Fruit fly (Drosophila melanogaster): ENCODE results near the gene Mkrn1.
A peak's percentile ranks its signal among the peaks of the same experiment; 100 is the strongest.

Gene Mkrn1

dm6 chr3L:21554752-21555151 lies 21.2 kb upstream of the Mkrn1 start, which contains the start of gene Wnk (continued):
- TF ChIP-seq fu2 (GFP tag; optimal IDR thresholded peaks at IDR 0.05) (no peak), Dll (GFP tag; IDR thresholded peaks at IDR 0.05; ENCODE audit: partially characterized antibody) (peak; percentile 80), Hr3 (GFP tag; optimal IDR thresholded peaks at IDR 0.05) (no peak), CG10462 (GFP tag; optimal IDR thresholded peaks at IDR 0.05) (no peak), CG7928 (GFP tag; optimal IDR thresholded peaks at IDR 0.05) (no peak), ap (GFP tag; IDR thresholded peaks at IDR 0.05) (no peak), dysf (GFP tag; IDR thresholded peaks at IDR 0.05) (no peak), CG3995 (GFP tag; optimal IDR thresholded peaks at IDR 0.05) (peak; percentile 78), CG7357 (GFP tag; IDR thresholded peaks at IDR 0.05) (no peak), Doc3 (GFP tag; IDR thresholded peaks at IDR 0.05; ENCODE audit: partially characterized antibody) (peak; percentile 62; the same call in 2 of the 3 replicates), Atf6 (GFP tag; IDR thresholded peaks at IDR 0.05) (no peak), CG8281 (tag; optimal IDR thresholded peaks at IDR 0.05) (no peak), zen2 (GFP tag; IDR thresholded peaks at IDR 0.05; ENCODE audit: partially characterized antibody) (peak; percentile 68), CG8478 (optimal IDR thresholded peaks at IDR 0.05) (no peak), hbn (GFP tag; IDR thresholded peaks at IDR 0.05; ENCODE audit: partially characterized antibody) (peak; percentile 82), CG13287 (GFP tag; IDR thresholded peaks at IDR 0.05; ENCODE audit: partially characterized antibody) (peak; percentile 85), Atf3 (GFP tag; optimal IDR thresholded peaks at IDR 0.05) (no peak), CG32532 (GFP tag; IDR thresholded peaks at IDR 0.05) (no peak), inv (GFP tag; IDR thresholded peaks at IDR 0.05; ENCODE audit: partially characterized antibody) (peak; percentile 59), Scr (GFP tag; IDR thresholded peaks at IDR 0.05; ENCODE audit: partially characterized antibody) (peak; percentile 73), Chrac-16 (GFP tag; optimal IDR thresholded peaks at IDR 0.05) (no peak), CG16813 (GFP tag; IDR thresholded peaks at IDR 0.05; ENCODE audit: partially characterized antibody) (peak; percentile 71), Bgb (GFP tag; IDR thresholded peaks at IDR 0.05; ENCODE audit: partially characterized antibody) (peak; percentile 86), lov (optimal IDR thresholded peaks at IDR 0.05) (no peak), lov (GFP tag; IDR thresholded peaks at IDR 0.05) (no peak), amos (GFP tag; IDR thresholded peaks at IDR 0.05; ENCODE audit: partially characterized antibody) (peak; percentile 83), vnd (GFP tag; IDR thresholded peaks at IDR 0.05; ENCODE audit: partially characterized antibody) (peak; percentile 57), CG34224 (GFP tag; IDR thresholded peaks at IDR 0.05; ENCODE audit: partially characterized antibody) (peak; percentile 82), MTF-1 (GFP tag; optimal IDR thresholded peaks at IDR 0.05; ENCODE audit: borderline replicate concordance) (no peak), CG34376 (GFP tag; optimal IDR thresholded peaks at IDR 0.05) (no peak), Nf-YC (tag; optimal IDR thresholded peaks at IDR 0.05) (no peak), zen (tag; optimal IDR thresholded peaks at IDR 0.05) (no peak), p53 (GFP tag; optimal IDR thresholded peaks at IDR 0.05) (no peak), Sin3A (optimal IDR thresholded peaks at IDR 0.05) (peak; percentile 36), HLH4C (GFP tag; IDR thresholded peaks at IDR 0.05; ENCODE audit: partially characterized antibody) (peak; percentile 74), Camta (GFP tag; optimal IDR thresholded peaks at IDR 0.05) (no peak), CG11723 (GFP tag; optimal IDR thresholded peaks at IDR 0.05) (no peak), ken (GFP tag; IDR thresholded peaks at IDR 0.05) (no peak), CG31365 (tag; optimal IDR thresholded peaks at IDR 0.05) (no peak), BEAF-32 (GFP tag; optimal IDR thresholded peaks at IDR 0.05) (peak; percentile 80), CG2116 (GFP tag; optimal IDR thresholded peaks at IDR 0.05) (peak; percentile 60), Dref (GFP tag; IDR thresholded peaks at IDR 0.05) (peak; percentile 86), Meics (GFP tag; optimal IDR thresholded peaks at IDR 0.05) (no peak), CG15601 (tag; optimal IDR thresholded peaks at IDR 0.05) (no peak), dati (GFP tag; IDR thresholded peaks at IDR 0.05) (no peak), bbx (GFP tag; IDR thresholded peaks at IDR 0.05; ENCODE audit: partially characterized antibody) (peak; percentile 83), Myb (GFP tag; optimal IDR thresholded peaks at IDR 0.05) (peak; percentile 93), ase (GFP tag; IDR thresholded peaks at IDR 0.05) (no peak), gce (GFP tag; IDR thresholded peaks at IDR 0.05) (no peak), Hsf (GFP tag; optimal IDR thresholded peaks at IDR 0.05) (no peak), Opbp (GFP tag; IDR thresholded peaks at IDR 0.05; ENCODE audit: partially characterized antibody) (peak; percentile 83)

Measured in whole organism, embryonic.